Worm (Caenorhabditis elegans): ENCODE measurements around the gene cyk-3.

cyk-3 gene

ce11 chrIII:5998640-5999039, 21.3 kb upstream of the cyk-3 start:
- TF ChIP-seq tra-4 (tag; optimal IDR thresholded peaks at IDR 0.05) (no peak), flt-1 (GFP tag; IDR thresholded peaks at IDR 0.05) (no peak), hmg-4 (GFP tag; optimal IDR thresholded peaks at IDR 0.05) (no peak), aly-1 (tag; optimal IDR thresholded peaks at IDR 0.05) (no peak), sea-1 (GFP tag; conservative IDR thresholded peaks at IDR 0.05) (no peak), scrt-1 (GFP tag; IDR thresholded peaks at IDR 0.05) (no peak), hmbx-1 (tag; optimal IDR thresholded peaks at IDR 0.05) (no peak)

- no peak for TF ChIP-seq tbx-11 (GFP tag; IDR thresholded peaks at IDR 0.05)
- TF ChIP-seq tra-4 (tag; optimal IDR thresholded peaks at IDR 0.05) = no peak
- TF ChIP-seq ama-1 (optimal IDR thresholded peaks at IDR 0.05) = no peak
- TF ChIP-seq ceh-36 (tag; optimal IDR thresholded peaks at IDR 0.05) = no peak
- no peak for TF ChIP-seq B0310.2 (tag; optimal IDR thresholded peaks at IDR 0.05)
- no peak for TF ChIP-seq ceh-13 (GFP tag; optimal IDR thresholded peaks at IDR 0.05)
- TF ChIP-seq aly-1 (tag; optimal IDR thresholded peaks at IDR 0.05) = no peak
- TF ChIP-seq scrt-1 (GFP tag; IDR thresholded peaks at IDR 0.05) = no peak
- TF ChIP-seq hmbx-1 (tag; optimal IDR thresholded peaks at IDR 0.05) = no peak
- no peak for TF ChIP-seq pes-1 (GFP tag; IDR thresholded peaks at IDR 0.05)
- no peak for TF ChIP-seq flt-1 (GFP tag; IDR thresholded peaks at IDR 0.05)
- no peak for TF ChIP-seq tbx-37 (GFP tag; conservative IDR thresholded peaks at IDR 0.05)
- TF ChIP-seq hmg-4 (GFP tag; optimal IDR thresholded peaks at IDR 0.05) = no peak
- no peak for TF ChIP-seq hnd-1 (tag; optimal IDR thresholded peaks at IDR 0.05)
- no peak for TF ChIP-seq sea-1 (GFP tag; conservative IDR thresholded peaks at IDR 0.05)
- TF ChIP-seq ets-7 (tag; optimal IDR thresholded peaks at IDR 0.05) = no peak
- no peak for TF ChIP-seq F13C5.2 (tag; optimal IDR thresholded peaks at IDR 0.05)
Observed at ce11 chrIII:5999629-6000028, 20.3 kb upstream of the cyk-3 start.

- TF ChIP-seq hmg-4 (GFP tag; optimal IDR thresholded peaks at IDR 0.05) (no peak), aly-1 (tag; optimal IDR thresholded peaks at IDR 0.05) (no peak)
Observed at ce11 chrIII:6002024-6002423, 17.9 kb upstream of the cyk-3 start.

- no peak for TF ChIP-seq hmbx-1 (tag; optimal IDR thresholded peaks at IDR 0.05)
- TF ChIP-seq hnd-1 (tag; optimal IDR thresholded peaks at IDR 0.05) = no peak
- TF ChIP-seq hmg-4 (GFP tag; optimal IDR thresholded peaks at IDR 0.05) = no peak
- no peak for TF ChIP-seq aly-1 (tag; optimal IDR thresholded peaks at IDR 0.05)
- no peak for TF ChIP-seq flt-1 (GFP tag; IDR thresholded peaks at IDR 0.05)
- no peak for TF ChIP-seq tbx-11 (GFP tag; IDR thresholded peaks at IDR 0.05)
- TF ChIP-seq ceh-13 (GFP tag; optimal IDR thresholded peaks at IDR 0.05) = no peak
- no peak for TF ChIP-seq sea-1 (GFP tag; conservative IDR thresholded peaks at IDR 0.05)
- no peak for TF ChIP-seq ama-1 (optimal IDR thresholded peaks at IDR 0.05)
- no peak for TF ChIP-seq pes-1 (GFP tag; IDR thresholded peaks at IDR 0.05)
- no peak for TF ChIP-seq ceh-36 (tag; optimal IDR thresholded peaks at IDR 0.05)
- TF ChIP-seq B0310.2 (tag; optimal IDR thresholded peaks at IDR 0.05) = no peak
- no peak for TF ChIP-seq tbx-37 (GFP tag; conservative IDR thresholded peaks at IDR 0.05)
- TF ChIP-seq ets-7 (tag; optimal IDR thresholded peaks at IDR 0.05) = no peak
- no peak for TF ChIP-seq tra-4 (tag; optimal IDR thresholded peaks at IDR 0.05)
Observed at ce11 chrIII:6006453-6006852, 13.5 kb upstream of the cyk-3 start.

- no peak for TF ChIP-seq pes-1 (GFP tag; IDR thresholded peaks at IDR 0.05)
- no peak for TF ChIP-seq F13C5.2 (tag; optimal IDR thresholded peaks at IDR 0.05)
- no peak for TF ChIP-seq tra-4 (tag; optimal IDR thresholded peaks at IDR 0.05)
- no peak for TF ChIP-seq sea-1 (GFP tag; conservative IDR thresholded peaks at IDR 0.05)
- no peak for TF ChIP-seq hmbx-1 (tag; optimal IDR thresholded peaks at IDR 0.05)
- TF ChIP-seq flt-1 (GFP tag; IDR thresholded peaks at IDR 0.05) = no peak
- TF ChIP-seq hmg-4 (GFP tag; optimal IDR thresholded peaks at IDR 0.05) = no peak
- TF ChIP-seq scrt-1 (GFP tag; IDR thresholded peaks at IDR 0.05) = no peak
- TF ChIP-seq B0310.2 (tag; optimal IDR thresholded peaks at IDR 0.05) = no peak
- no peak for TF ChIP-seq ets-7 (tag; optimal IDR thresholded peaks at IDR 0.05)
- TF ChIP-seq tbx-11 (GFP tag; IDR thresholded peaks at IDR 0.05) = no peak
- TF ChIP-seq ama-1 (optimal IDR thresholded peaks at IDR 0.05) = no peak
- TF ChIP-seq ceh-36 (tag; optimal IDR thresholded peaks at IDR 0.05) = no peak
- TF ChIP-seq hnd-1 (tag; optimal IDR thresholded peaks at IDR 0.05) = no peak
- no peak for TF ChIP-seq aly-1 (tag; optimal IDR thresholded peaks at IDR 0.05)
- no peak for TF ChIP-seq tbx-37 (GFP tag; conservative IDR thresholded peaks at IDR 0.05)
- no peak for TF ChIP-seq ceh-13 (GFP tag; optimal IDR thresholded peaks at IDR 0.05)
Observed at ce11 chrIII:6008989-6009610, 10.9 kb upstream of the cyk-3 start, which contains the start of the genes gcna-1 and eftu-2. Gene gcna-1, minus strand, starts transcription at chrIII:6009084. Gene eftu-2, plus strand, starts transcription at chrIII:6009560.

- TF ChIP-seq F13C5.2 (tag; optimal IDR thresholded peaks at IDR 0.05) = no peak
Observed at ce11 chrIII:6011310-6011709, 8.6 kb upstream of the cyk-3 start.

ce11 chrIII:6028432-6028831, 8.5 kb downstream of the cyk-3 start, which contains the start of gene tbx-7:
Gene tbx-7, minus strand, starts transcription at chrIII:6028532.
- TF ChIP-seq hmbx-1 (tag; optimal IDR thresholded peaks at IDR 0.05) = no peak
- no peak for TF ChIP-seq ets-7 (tag; optimal IDR thresholded peaks at IDR 0.05)
- no peak for TF ChIP-seq B0310.2 (tag; optimal IDR thresholded peaks at IDR 0.05)
- no peak for TF ChIP-seq hmg-4 (GFP tag; optimal IDR thresholded peaks at IDR 0.05)
- TF ChIP-seq hnd-1 (tag; optimal IDR thresholded peaks at IDR 0.05) = no peak
- no peak for TF ChIP-seq tbx-11 (GFP tag; IDR thresholded peaks at IDR 0.05)
- TF ChIP-seq flt-1 (GFP tag; IDR thresholded peaks at IDR 0.05) = no peak
- TF ChIP-seq aly-1 (tag; optimal IDR thresholded peaks at IDR 0.05) = no peak
- TF ChIP-seq ceh-36 (tag; optimal IDR thresholded peaks at IDR 0.05) = no peak
- no peak for TF ChIP-seq tbx-37 (GFP tag; conservative IDR thresholded peaks at IDR 0.05)
- no peak for TF ChIP-seq scrt-1 (GFP tag; IDR thresholded peaks at IDR 0.05)
- TF ChIP-seq ceh-13 (GFP tag; optimal IDR thresholded peaks at IDR 0.05) = no peak
- no peak for TF ChIP-seq sea-1 (GFP tag; conservative IDR thresholded peaks at IDR 0.05)

- TF ChIP-seq hmbx-1 (tag; optimal IDR thresholded peaks at IDR 0.05) (no peak), tbx-11 (GFP tag; IDR thresholded peaks at IDR 0.05) (no peak), F13C5.2 (tag; optimal IDR thresholded peaks at IDR 0.05) (no peak), hnd-1 (tag; optimal IDR thresholded peaks at IDR 0.05) (no peak), flt-1 (GFP tag; IDR thresholded peaks at IDR 0.05) (no peak), ceh-13 (GFP tag; optimal IDR thresholded peaks at IDR 0.05) (no peak), tra-4 (tag; optimal IDR thresholded peaks at IDR 0.05) (no peak), ceh-36 (tag; optimal IDR thresholded peaks at IDR 0.05) (no peak)
Observed at ce11 chrIII:6030483-6030882, 10.5 kb downstream of the cyk-3 start, which contains the start of gene ZK328.6. Gene ZK328.6, minus strand, starts transcription at chrIII:6030583.

Measured in whole organism, early embryonic.